Fruit fly (Drosophila melanogaster) whole organism, embryonic: ENCODE results near the gene Idh3g.

ENCODE experiments used
- B-H2 ChIP-seq: fragments of 200-800 bp; sonication (Bioruptor generic); optimal IDR thresholded peaks from 2 replicates; lab custom pipeline; 2018; ENCODE audit warnings: missing biosample characterization, mild to moderate bottlenecking, missing genetic modification characterization
- CG1602 ChIP-seq: fragments of 200-800 bp; sonication (Bioruptor generic); optimal IDR thresholded peaks from 3 replicates; lab custom pipeline; 2016; ENCODE audit warnings: missing biosample characterization, missing genetic modification characterization
- CG1647 ChIP-seq: fragments of 200-800 bp; sonication (Bioruptor generic); optimal IDR thresholded peaks from 3 replicates; lab custom pipeline; 2016; ENCODE audit warnings: missing biosample characterization, missing genetic modification characterization
- CG18011 ChIP-seq: fragments of 200-800 bp; sonication (Bioruptor generic); optimal IDR thresholded peaks from 2 replicates; lab custom pipeline; 2017; ENCODE audit warnings: missing biosample characterization, missing genetic modification characterization, mild to moderate bottlenecking, moderate library complexity, missing genotype
- corto ChIP-seq: fragments of 200-800 bp; sonication (Bioruptor generic); optimal IDR thresholded peaks from 2 replicates; lab custom pipeline; 2016; ENCODE audit warnings: missing biosample characterization, mild to moderate bottlenecking, missing genetic modification characterization, moderate library complexity
- fd96Cb ChIP-seq: fragments of 200-800 bp; sonication (Bioruptor generic); optimal IDR thresholded peaks from 2 replicates; lab custom pipeline; 2018; ENCODE audit warnings: missing biosample characterization, mild to moderate bottlenecking, missing genetic modification characterization, moderate library complexity
- toy ChIP-seq: fragments of 200-800 bp; sonication (Bioruptor generic); IDR thresholded peaks from 2 replicates; pipeline ENCODE4 v1.3.6; 2022; ENCODE audit warnings: missing biosample characterization, missing genetic modification characterization

DNA sequence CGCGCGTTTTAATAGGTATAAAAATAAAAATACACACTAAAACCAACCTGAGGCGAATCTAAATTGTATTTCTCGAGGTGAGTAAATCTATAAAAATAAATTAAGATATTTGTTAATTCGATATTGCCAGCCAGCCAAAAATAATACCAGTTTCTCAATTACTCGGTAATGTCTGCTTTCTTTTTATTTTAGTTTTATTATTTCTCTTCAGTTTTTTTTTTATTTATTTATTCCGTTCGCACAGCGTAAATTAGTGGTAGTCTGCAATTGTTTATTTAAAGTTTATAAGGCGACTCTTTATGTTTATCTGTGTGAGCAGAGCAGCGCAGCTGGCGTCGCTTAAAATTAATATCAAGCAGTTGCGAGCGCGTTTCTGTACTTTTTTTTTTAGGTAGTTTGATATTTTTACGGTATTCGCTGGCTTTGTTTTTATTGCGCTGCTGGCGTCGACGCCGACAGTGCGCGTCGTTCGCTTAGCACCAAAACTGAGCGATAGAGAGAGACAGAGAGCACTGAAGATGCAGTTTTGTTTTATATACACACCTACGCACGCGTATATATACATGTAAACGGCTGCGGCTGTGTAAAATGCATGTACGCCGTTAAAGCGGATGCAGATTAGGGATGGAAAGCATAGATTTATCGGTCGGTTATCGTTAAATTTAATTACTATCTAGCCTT lies 32.9 kb upstream of the Idh3g start:
- TF ChIP-seq CG18011 (GFP tag; lab: Kevin White, UChicago) (no peak), toy (no peak), CG1647 (no peak), CG1602 (GFP tag; lab: Kevin White, UChicago) (no peak), corto (GFP tag; lab: Kevin White, UChicago) (no peak), B-H2 (no peak), fd96Cb (tag; lab: Kevin White, UChicago) (no peak)
